Fruit fly (Drosophila melanogaster) whole organism, embryonic: ENCODE results near the gene Gr63a.

Experiments
- Ada2b ChIP-seq: fragments of 200-800 bp; sonication (Bioruptor generic); IDR thresholded peaks from 2 replicates; pipeline ENCODE4 v1.3.6; 2022; ENCODE audit warnings: missing biosample characterization, missing genetic modification characterization
- Atf-2 ChIP-seq: fragments of 200-800 bp; sonication (Bioruptor generic); optimal IDR thresholded peaks from 2 replicates; lab custom pipeline; 2016; ENCODE audit warnings: missing biosample characterization, missing genetic modification characterization
- Atf3 ChIP-seq: fragments of 200-800 bp; sonication (Bioruptor generic); optimal IDR thresholded peaks from 3 replicates; lab custom pipeline; 2016; ENCODE audit warnings: missing biosample characterization, missing genetic modification characterization
- Atf6 ChIP-seq: fragments of 200-800 bp; sonication (Bioruptor generic); IDR thresholded peaks from 2 replicates; pipeline ENCODE4 v1.3.6; 2022; ENCODE audit warnings: missing biosample characterization, missing genetic modification characterization
- Awh ChIP-seq: fragments of 200-800 bp; sonication (Bioruptor generic); IDR thresholded peaks from 2 replicates; pipeline ENCODE4, ENCODE4 v1.3.6; 2022; ENCODE audit warnings: missing biosample characterization, missing genetic modification characterization
- Bgb ChIP-seq: fragments of 200-800 bp; sonication (Bioruptor generic); IDR thresholded peaks from 2 replicates; pipeline ENCODE4 v1.3.6; 2022; ENCODE audit warnings: missing biosample characterization, missing genetic modification characterization; ENCODE audit not compliant: partially characterized antibody
- Blimp-1 ChIP-seq: fragments of 200-800 bp; sonication (Bioruptor generic); optimal IDR thresholded peaks from 3 replicates; lab custom pipeline; 2018; ENCODE audit warnings: missing biosample characterization, missing genetic modification characterization, mild to moderate bottlenecking, moderate library complexity, missing genetic modification reagents
- CG10565 ChIP-seq: fragments of 200-800 bp; sonication (Bioruptor generic); optimal IDR thresholded peaks from 3 replicates; lab custom pipeline; 2016; ENCODE audit warnings: missing biosample characterization, mild to moderate bottlenecking, missing genetic modification characterization
- CG10654 ChIP-seq: fragments of 200-800 bp; sonication (Bioruptor generic); optimal IDR thresholded peaks from 2 replicates; lab custom pipeline; 2016; ENCODE audit warnings: missing biosample characterization, missing genetic modification characterization
- CG12104 ChIP-seq: fragments of 200-800 bp; sonication (Bioruptor generic); optimal IDR thresholded peaks from 3 replicates; lab custom pipeline; 2016; ENCODE audit warnings: missing biosample characterization, missing genetic modification characterization
- CG12236 ChIP-seq: fragments of 200-800 bp; sonication (Bioruptor generic); optimal IDR thresholded peaks from 2 replicates; lab custom pipeline; 2016; ENCODE audit warnings: missing biosample characterization, missing genetic modification characterization
- CG13123 ChIP-seq: fragments of 200-800 bp; sonication (Bioruptor generic); optimal IDR thresholded peaks from 2 replicates; lab custom pipeline; 2016; ENCODE audit warnings: missing biosample characterization, missing genetic modification characterization
- CG13424 ChIP-seq: fragments of 200-800 bp; sonication (Bioruptor generic); optimal IDR thresholded peaks from 2 replicates; lab custom pipeline; 2019; ENCODE audit warnings: missing biosample characterization, mild to moderate bottlenecking, missing genetic modification characterization, moderate library complexity
- CG13894 ChIP-seq: fragments of 200-800 bp; sonication (Bioruptor generic); optimal IDR thresholded peaks from 3 replicates; lab custom pipeline; 2018; ENCODE audit warnings: missing biosample characterization, mild to moderate bottlenecking, missing genetic modification characterization, moderate library complexity
- CG1603 ChIP-seq: fragments of 200-800 bp; sonication (Bioruptor generic); optimal IDR thresholded peaks from 2 replicates; lab custom pipeline; 2019; ENCODE audit warnings: missing biosample characterization, mild to moderate bottlenecking, missing genetic modification characterization, moderate library complexity
- CG17359 ChIP-seq: fragments of 200-800 bp; sonication (Bioruptor generic); optimal IDR thresholded peaks from 3 replicates; lab custom pipeline; 2018; ENCODE audit warnings: missing biosample characterization, mild to moderate bottlenecking, missing genetic modification characterization, moderate library complexity
- CG17568 ChIP-seq: fragments of 200-800 bp; sonication (Bioruptor generic); optimal IDR thresholded peaks from 2 replicates; lab custom pipeline; 2018; ENCODE audit warnings: missing biosample characterization, mild to moderate bottlenecking, missing genetic modification characterization, moderate library complexity
- CG1792 ChIP-seq: fragments of 200-800 bp; sonication (Bioruptor generic); optimal IDR thresholded peaks from 2 replicates; lab custom pipeline; 2016; ENCODE audit warnings: missing biosample characterization, missing genetic modification characterization
- CG18764 ChIP-seq: fragments of 200-800 bp; sonication (Bioruptor generic); optimal IDR thresholded peaks from 3 replicates; lab custom pipeline; 2016; ENCODE audit warnings: missing biosample characterization, missing genetic modification characterization
- CG3281 ChIP-seq: fragments of 200-800 bp; sonication (Bioruptor generic); optimal IDR thresholded peaks from 3 replicates; lab custom pipeline; 2017; ENCODE audit warnings: missing biosample characterization, mild to moderate bottlenecking, missing genetic modification characterization
- CG3995 ChIP-seq: fragments of 200-800 bp; sonication (Bioruptor generic); optimal IDR thresholded peaks from 3 replicates; lab custom pipeline; 2016; ENCODE audit warnings: missing biosample characterization, missing genetic modification characterization
- CG4282 ChIP-seq: fragments of 200-800 bp; sonication (Bioruptor generic); optimal IDR thresholded peaks from 2 replicates; lab custom pipeline; 2016; ENCODE audit warnings: missing biosample characterization, missing genetic modification characterization
- CG4707 ChIP-seq: fragments of 200-800 bp; sonication (Bioruptor generic); optimal IDR thresholded peaks from 2 replicates; lab custom pipeline; 2018; ENCODE audit warnings: missing biosample characterization, mild to moderate bottlenecking, missing genetic modification characterization, moderate library complexity
- CG4730 ChIP-seq: fragments of 200-800 bp; sonication (Bioruptor generic); IDR thresholded peaks from 2 replicates; pipeline ENCODE4 v1.3.6; 2022; ENCODE audit warnings: missing biosample characterization, missing genetic modification characterization
- CG6791 ChIP-seq: fragments of 200-800 bp; sonication (Bioruptor generic); IDR thresholded peaks from 3 replicates; pipeline ENCODE4 v1.3.6; 2022; ENCODE audit warnings: missing biosample characterization, missing genetic modification characterization; ENCODE audit not compliant: partially characterized antibody
- CG7357 ChIP-seq: fragments of 200-800 bp; sonication (Bioruptor generic); IDR thresholded peaks from 3 replicates; pipeline ENCODE4 v1.3.6; 2022; ENCODE audit warnings: missing biosample characterization, missing genetic modification characterization
- CG8089 ChIP-seq: fragments of 200-800 bp; sonication (Bioruptor generic); optimal IDR thresholded peaks from 3 replicates; lab custom pipeline; 2016; ENCODE audit warnings: missing biosample characterization, missing genetic modification characterization
- CG9609 ChIP-seq: fragments of 200-800 bp; sonication (Bioruptor generic); optimal IDR thresholded peaks from 3 replicates; lab custom pipeline; 2016; ENCODE audit warnings: missing biosample characterization, missing genetic modification characterization
- CTCF ChIP-seq: fragments of 200-800 bp; sonication (Bioruptor generic); optimal IDR thresholded peaks from 2 replicates; lab custom pipeline; 2017; ENCODE audit warnings: missing biosample characterization, mild to moderate bottlenecking, missing genetic modification characterization, moderate library complexity
- CkIIα-i1 ChIP-seq: fragments of 200-800 bp; sonication (Bioruptor generic); IDR thresholded peaks from 2 replicates; pipeline ENCODE4 v1.3.6; 2022; ENCODE audit warnings: missing biosample characterization, missing genetic modification characterization
- CoRest ChIP-seq: fragments of 200-800 bp; sonication (Bioruptor generic); optimal IDR thresholded peaks from 3 replicates; lab custom pipeline; 2018; ENCODE audit warnings: missing biosample characterization, mild to moderate bottlenecking, missing genetic modification characterization, moderate library complexity
- Dek ChIP-seq: fragments of 200-800 bp; sonication (Bioruptor generic); optimal IDR thresholded peaks from 3 replicates; lab custom pipeline; 2019; ENCODE audit warnings: missing biosample characterization, mild to moderate bottlenecking, missing genetic modification characterization, moderate library complexity
- Kr ChIP-seq: fragments of 200-800 bp; sonication (Bioruptor generic); optimal IDR thresholded peaks from 2 replicates; lab custom pipeline; 2017; ENCODE audit warnings: missing biosample characterization, mild to moderate bottlenecking, missing genetic modification characterization
- bsh ChIP-seq, 2 experiments: fragments of 200-800 bp; sonication (Bioruptor generic); optimal IDR thresholded peaks; 2 replicates each; lab custom pipeline; 2017 to 2018; ENCODE audit warnings: mild to moderate bottlenecking in 2 of 2, missing biosample characterization in 2 of 2, missing genetic modification characterization in 2 of 2, moderate library complexity in 1 of 2
- cato ChIP-seq: fragments of 200-800 bp; sonication (Bioruptor generic); optimal IDR thresholded peaks from 2 replicates; lab custom pipeline; 2016; ENCODE audit warnings: missing biosample characterization, missing genetic modification characterization, borderline replicate concordance
- crc ChIP-seq: fragments of 200-800 bp; sonication (Bioruptor generic); optimal IDR thresholded peaks from 2 replicates; lab custom pipeline; 2016; ENCODE audit warnings: missing biosample characterization, missing genetic modification characterization
- dm ChIP-seq: fragments of 200-800 bp; sonication (Bioruptor generic); optimal IDR thresholded peaks from 3 replicates; lab custom pipeline; 2016; ENCODE audit warnings: missing biosample characterization, missing genetic modification characterization
- gsb-n ChIP-seq: fragments of 200-800 bp; sonication (Bioruptor generic); optimal IDR thresholded peaks from 3 replicates; lab custom pipeline; 2018; ENCODE audit warnings: missing biosample characterization, mild to moderate bottlenecking, missing genetic modification characterization
- hkb ChIP-seq, 2 experiments: fragments of 200-800 bp in 1 of 2; fragments of >200 bp in 1 of 2; sonication (Bioruptor generic) in 1 of 2; IDR thresholded peaks in 1 of 2; optimal IDR thresholded peaks in 1 of 2; 2 replicates each; pipeline versions ENCODE4 v1.3.6 to Lab custom; 2017 to 2022; ENCODE audit warnings: missing biosample characterization in 1 of 2, missing genetic modification characterization in 1 of 2
- jumu ChIP-seq: fragments of 200-800 bp; sonication (Bioruptor generic); optimal IDR thresholded peaks from 3 replicates; lab custom pipeline; 2016; ENCODE audit warnings: missing biosample characterization, missing genetic modification characterization
- kah ChIP-seq: fragments of 200-800 bp; sonication (Bioruptor generic); optimal IDR thresholded peaks from 2 replicates; lab custom pipeline; 2018; ENCODE audit warnings: missing biosample characterization, mild to moderate bottlenecking, missing genetic modification characterization
- mirr ChIP-seq: fragments of 200-800 bp; sonication (Bioruptor generic); optimal IDR thresholded peaks from 3 replicates; lab custom pipeline; 2018; ENCODE audit warnings: missing biosample characterization, mild to moderate bottlenecking, missing genetic modification characterization
- onecut ChIP-seq: fragments of 200-800 bp; sonication (Bioruptor generic); IDR thresholded peaks from 2 replicates; pipeline ENCODE4 v1.3.6; 2022; ENCODE audit warnings: missing biosample characterization, missing genetic modification characterization
- pros ChIP-seq: fragments of 200-800 bp; sonication (Bioruptor generic); optimal IDR thresholded peaks from 3 replicates; lab custom pipeline; 2019; ENCODE audit warnings: missing biosample characterization, mild to moderate bottlenecking, missing genetic modification characterization, moderate library complexity
- pzg ChIP-seq: fragments of 200-800 bp; sonication (Bioruptor generic); optimal IDR thresholded peaks from 3 replicates; lab custom pipeline; 2018; ENCODE audit warnings: missing biosample characterization, mild to moderate bottlenecking, missing genetic modification characterization, moderate library complexity
- schlank ChIP-seq: fragments of 200-800 bp; sonication (Bioruptor generic); optimal IDR thresholded peaks from 2 replicates; lab custom pipeline; 2018; ENCODE audit warnings: missing biosample characterization, mild to moderate bottlenecking, missing genetic modification characterization
- sisA ChIP-seq: fragments of 200-800 bp; sonication (Bioruptor generic); IDR thresholded peaks from 2 replicates; pipeline ENCODE4 v1.3.6; 2022; ENCODE audit warnings: missing biosample characterization, missing genetic modification characterization
- twi ChIP-seq: fragments of 200-800 bp; optimal IDR thresholded peaks from 2 replicates; lab custom pipeline; 2019; ENCODE audit warnings: missing biosample characterization, mild to moderate bottlenecking, missing genetic modification characterization, moderate library complexity
- tx ChIP-seq: fragments of 200-800 bp; sonication (Bioruptor generic); optimal IDR thresholded peaks from 2 replicates; lab custom pipeline; 2016; ENCODE audit warnings: missing biosample characterization, missing genetic modification characterization
- unc-4 ChIP-seq: fragments of 200-800 bp; sonication (Bioruptor generic); IDR thresholded peaks from 2 replicates; pipeline ENCODE4 v1.3.6; 2022; ENCODE audit warnings: missing biosample characterization, missing genetic modification characterization; ENCODE audit not compliant: partially characterized antibody
- zen2 ChIP-seq: fragments of 200-800 bp; sonication (Bioruptor generic); IDR thresholded peaks from 3 replicates; pipeline ENCODE4 v1.3.6; 2022; ENCODE audit warnings: missing biosample characterization, missing genetic modification characterization; ENCODE audit not compliant: partially characterized antibody

The Gr63a gene

DNA sequence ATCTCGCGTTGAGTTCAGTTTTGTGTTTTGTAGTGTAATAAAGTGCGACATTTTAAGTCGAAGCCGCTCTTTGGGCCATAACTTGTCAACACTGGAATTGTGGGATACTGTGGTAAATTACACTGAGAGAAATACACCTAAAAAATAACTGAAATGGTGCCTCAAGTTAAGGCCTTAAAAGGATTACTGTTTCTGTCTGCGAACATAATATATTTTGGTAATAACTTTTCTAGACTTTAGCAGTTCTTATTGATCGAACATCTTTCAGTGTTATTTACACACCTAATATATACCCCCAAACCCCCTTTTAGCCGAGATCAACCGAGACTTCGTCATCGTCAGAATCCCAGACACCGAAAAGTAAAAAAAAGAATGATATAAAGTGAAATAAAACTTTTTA, 44.6 kb downstream of the Gr63a start (continued):
- TF ChIP-seq Bgb (GFP tag; lab: Robert Waterston, UW) (no peak), CG8089 (GFP tag; lab: Kevin White, UChicago) (no peak), CoRest (tag; lab: Kevin White, UChicago) (peak; percentile 41), mirr (GFP tag; lab: Kevin White, UChicago) (no peak), twi (tag; lab: Kevin White, UChicago) (peak; percentile 9), CG10565 (GFP tag; lab: Kevin White, UChicago) (no peak), Atf3 (no peak), tx (no peak), pros (GFP tag; lab: Kevin White, UChicago) (no peak), CG9609 (no peak), CG4282 (GFP tag; lab: Kevin White, UChicago) (no peak), CG13424 (tag; lab: Kevin White, UChicago) (peak; percentile 23), CG17359 (no peak), Atf6 (GFP tag; lab: Robert Waterston, UW) (no peak), CG1792 (GFP tag; lab: Kevin White, UChicago) (peak; percentile 7), CG1603 (tag; lab: Kevin White, UChicago) (peak; percentile 70), CG18764 (GFP tag; lab: Kevin White, UChicago) (no peak), Dek (tag; lab: Kevin White, UChicago) (no peak), Awh (GFP tag; lab: Robert Waterston, UW) (peak; percentile 80), CG12104 (GFP tag; lab: Kevin White, UChicago) (no peak), jumu (peak; percentile 11), Atf-2 (GFP tag; lab: Kevin White, UChicago) (peak; percentile 0), CG13123 (GFP tag; lab: Kevin White, UChicago) (no peak), CG17568 (GFP tag; lab: Kevin White, UChicago) (no peak), CG4707 (GFP tag; lab: Kevin White, UChicago) (no peak), CG7357 (GFP tag; lab: Robert Waterston, UW) (no peak), CG12236 (GFP tag; lab: Kevin White, UChicago) (no peak), Blimp-1 (GFP tag; lab: Kevin White, UChicago) (peak; percentile 62), zen2 (GFP tag; lab: Robert Waterston, UW) (no peak), CTCF (no peak), CG3281 (GFP tag; lab: Kevin White, UChicago) (no peak), Ada2b (GFP tag; lab: Robert Waterston, UW) (no peak), cato (GFP tag; lab: Kevin White, UChicago) (no peak), crc (GFP tag; lab: Kevin White, UChicago) (no peak), hkb (optimal IDR thresholded peaks at IDR 0.05; lab: Kevin White, UChicago) (no peak), hkb (GFP tag; IDR thresholded peaks at IDR 0.05; lab: Robert Waterston, UW) (0 out of 2 replicates have a peak, but pooled peaks have one; percentile 9), CkIIα-i1 (no peak), sisA (peak; percentile 45; the same call in 1 of the 2 replicates), CG6791 (GFP tag; lab: Robert Waterston, UW) (no peak), CG3995 (GFP tag; lab: Kevin White, UChicago) (no peak), Kr (GFP tag; lab: Kevin White, UChicago) (no peak), CG4730 (no peak), CG13894 (peak; percentile 50), kah (GFP tag; lab: Kevin White, UChicago) (no peak), gsb-n (tag; lab: Kevin White, UChicago) (peak; percentile 48), schlank (tag; lab: Kevin White, UChicago) (no peak), pzg (no peak), onecut (no peak), bsh (GFP tag; optimal IDR thresholded peaks at IDR 0.05; lab: Kevin White, UChicago) (peak in 1 of 2 experiments; percentile 76), unc-4 (GFP tag; lab: Robert Waterston, UW) (no peak), dm (no peak), CG10654 (GFP tag; lab: Kevin White, UChicago) (no peak)
